Worm (Caenorhabditis elegans) whole organism, L4 larva: ENCODE data around the gene ZK856.16.

ENCODE experiments used
- ama-1 ChIP-seq: fragments of 150-350 bp; optimal IDR thresholded peaks from 2 replicates; lab custom pipeline; 2014; ENCODE audit warnings: inconsistent platforms, mixed read lengths
- ces-1 ChIP-seq: fragments of 150-350 bp; sonication (generic microtip); optimal IDR thresholded peaks from 4 replicates; lab custom pipeline; 2014; ENCODE audit warnings: missing biosample characterization, missing genetic modification reagents, missing genetic modification characterization
- dpl-1 ChIP-seq: fragments of 150-350 bp; optimal IDR thresholded peaks from 2 replicates; lab custom pipeline; 2014; ENCODE audit warnings: missing biosample characterization, missing genetic modification reagents, missing genetic modification characterization
- dve-1 ChIP-seq: sonication (generic microtip); optimal IDR thresholded peaks from 2 replicates; lab custom pipeline; 2017; ENCODE audit warnings: antibody characterized with exemption, mild to moderate bottlenecking, missing genetic modification characterization, missing compliant biosample characterization; ENCODE audit not compliant: insufficient read depth
- fkh-10 ChIP-seq: fragments of 150-350 bp; optimal IDR thresholded peaks from 2 replicates; lab custom pipeline; 2014; ENCODE audit warnings: missing biosample characterization, missing genetic modification reagents, missing genetic modification characterization
- lim-7 ChIP-seq: fragments of 200-800 bp; sonication (Bioruptor generic); IDR thresholded peaks from 2 replicates; pipeline ENCODE4 v1.3.6; 2022; ENCODE audit warnings: missing genetic modification characterization, missing compliant biosample characterization
- lsy-2 ChIP-seq, 2 experiments: fragments of 150-350 bp in 1 of 2; sonication (generic microtip) in 1 of 2; optimal IDR thresholded peaks; 2 replicates each; lab custom pipeline; 2014 to 2017; ENCODE audit warnings: missing biosample characterization in 2 of 2, missing genetic modification characterization in 2 of 2
- mep-1 ChIP-seq: fragments of 150-350 bp; sonication (generic microtip); optimal IDR thresholded peaks from 3 replicates; lab custom pipeline; 2014; ENCODE audit warnings: missing biosample characterization, missing genetic modification characterization
- snpc-4 ChIP-seq: fragments of 150-350 bp; optimal IDR thresholded peaks from 2 replicates; lab custom pipeline; 2014; ENCODE audit warnings: missing biosample characterization, missing genetic modification characterization
- tra-1 ChIP-seq: fragments of 200-800 bp; sonication (Bioruptor generic); IDR thresholded peaks from 2 replicates; pipeline ENCODE4 v1.3.6; 2022; ENCODE audit warnings: missing genetic modification reagents, missing genetic modification characterization, missing compliant biosample characterization

DNA sequence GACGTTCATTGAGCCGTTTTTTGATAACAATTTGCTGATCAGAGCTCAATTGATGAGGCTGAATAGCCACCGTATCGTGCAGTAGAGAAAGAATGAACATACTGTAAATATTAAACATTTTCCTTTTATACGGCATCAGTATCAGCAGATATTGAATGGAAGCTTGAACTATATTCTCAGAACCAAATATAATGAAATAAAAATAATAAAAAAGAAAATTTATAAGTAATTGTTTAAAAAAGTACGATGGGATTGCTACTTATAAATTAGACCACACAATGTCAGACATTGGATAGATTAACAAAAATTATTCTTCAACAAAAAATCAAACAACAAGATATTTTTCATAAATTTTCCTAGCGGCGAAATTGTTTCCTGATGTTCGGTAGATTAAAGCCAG, 1.1 kb upstream of the ZK856.16 start, which contains the start of gene rpc-25:
- TF ChIP-seq dve-1 (tag; lab: Kevin White, UChicago) (no peak), mep-1 (tag; lab: Kevin White, UChicago) (no peak), lim-7 (GFP tag; lab: Robert Waterston, UW) (no peak), ces-1 (GFP tag; lab: Kevin White, UChicago) (no peak), fkh-10 (GFP tag; lab: Kevin White, UChicago) (no peak), tra-1 (no peak), snpc-4 (tag; lab: Kevin White, UChicago) (no peak), lsy-2 (tag; optimal IDR thresholded peaks at IDR 0.05; lab: Kevin White, UChicago) (no peak), ama-1 (lab: Kevin White, UChicago) (no peak), dpl-1 (no peak)
